Fruit fly (Drosophila melanogaster): Measurements from ENCODE around the gene CG42688.

CG42688 gene

DNA sequence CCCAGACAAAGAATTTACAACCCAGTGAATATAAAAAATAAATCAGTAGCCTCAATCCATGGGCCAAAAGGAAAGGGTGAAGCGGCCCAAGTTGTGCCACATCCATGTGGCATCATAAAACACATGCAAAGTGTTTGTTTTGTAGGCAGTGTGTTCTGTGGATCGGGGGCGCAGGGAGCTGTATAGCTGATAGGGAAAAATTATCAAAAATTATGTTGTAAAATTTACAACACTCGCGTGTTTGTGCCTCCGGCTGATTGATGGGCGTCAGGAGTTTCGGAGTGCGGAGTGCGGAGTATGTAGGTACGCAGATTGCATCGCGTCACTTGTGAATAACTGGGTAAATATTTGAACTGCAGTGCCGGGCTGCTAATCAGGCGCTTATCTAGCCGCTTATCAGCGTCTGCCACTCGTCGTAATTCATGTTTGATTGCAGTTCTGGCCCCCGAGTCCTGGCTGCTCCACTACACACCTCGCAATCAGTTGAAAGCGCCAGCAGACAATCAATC is 9.2 kb upstream of the CG42688 start (continued):
- TF ChIP-seq CG2875 (GFP tag; optimal IDR thresholded peaks at IDR 0.05) (peak; percentile 14), Pdp1 (GFP tag; optimal IDR thresholded peaks at IDR 0.05) (peak in 1 of 2 experiments; percentile 42), CG15479 (GFP tag; optimal IDR thresholded peaks at IDR 0.05) (peak; percentile 92), CG8281 (tag; optimal IDR thresholded peaks at IDR 0.05) (peak; percentile 53), CG4424 (GFP tag; optimal IDR thresholded peaks at IDR 0.05) (peak; percentile 13), CG4707 (GFP tag; optimal IDR thresholded peaks at IDR 0.05) (peak; percentile 8), CG13894 (tag; optimal IDR thresholded peaks at IDR 0.05) (peak; percentile 21), Kr (GFP tag; optimal IDR thresholded peaks at IDR 0.05) (peak; percentile 69), CG33557 (GFP tag; optimal IDR thresholded peaks at IDR 0.05) (peak; percentile 59), CoRest (tag; optimal IDR thresholded peaks at IDR 0.05) (peak; percentile 5), pb (GFP tag; optimal IDR thresholded peaks at IDR 0.05) (no peak), CG8089 (GFP tag; optimal IDR thresholded peaks at IDR 0.05) (peak; percentile 10), gsb-n (tag; optimal IDR thresholded peaks at IDR 0.05) (no peak), CG17829 (tag; optimal IDR thresholded peaks at IDR 0.05) (peak; percentile 30), Adf1 (GFP tag; IDR thresholded peaks at IDR 0.05) (no peak), CG9727 (GFP tag; optimal IDR thresholded peaks at IDR 0.05) (peak; percentile 45), CG7839 (tag; optimal IDR thresholded peaks at IDR 0.05) (peak; percentile 16), vnd (GFP tag; IDR thresholded peaks at IDR 0.05; ENCODE audit: partially characterized antibody) (0 out of 3 replicates have a peak, but pooled peaks have one; percentile 9), Hsf (GFP tag; optimal IDR thresholded peaks at IDR 0.05) (no peak), fd64A (GFP tag; optimal IDR thresholded peaks at IDR 0.05) (peak; percentile 74), sug (tag; optimal IDR thresholded peaks at IDR 0.05) (peak; percentile 17), cwo (GFP tag; optimal IDR thresholded peaks at IDR 0.05) (peak; percentile 56), ac (GFP tag; optimal IDR thresholded peaks at IDR 0.05) (peak; percentile 37), chm (GFP tag; IDR thresholded peaks at IDR 0.05) (peak; percentile 48; the same call in 1 of the 2 replicates), CG18599 (GFP tag; optimal IDR thresholded peaks at IDR 0.05) (peak; percentile 5), CG14710 (tag; optimal IDR thresholded peaks at IDR 0.05) (peak; percentile 18), CG18262 (tag; optimal IDR thresholded peaks at IDR 0.05) (peak; percentile 61), bigmax (GFP tag; optimal IDR thresholded peaks at IDR 0.05) (peak; percentile 1), kah (GFP tag; optimal IDR thresholded peaks at IDR 0.05) (peak; percentile 31), CG31441 (GFP tag; IDR thresholded peaks at IDR 0.05) (peak; percentile 73), CG4328 (GFP tag; optimal IDR thresholded peaks at IDR 0.05) (peak; percentile 42), CG1529 (GFP tag; optimal IDR thresholded peaks at IDR 0.05) (peak; percentile 15), ci (GFP tag; IDR thresholded peaks at IDR 0.05) (0 out of 3 replicates have a peak, but pooled peaks have one; percentile 27), CG18476 (GFP tag; optimal IDR thresholded peaks at IDR 0.05) (no peak), Spps (tag; optimal IDR thresholded peaks at IDR 0.05) (peak; percentile 38), CG5180 (GFP tag; optimal IDR thresholded peaks at IDR 0.05) (peak; percentile 64), CG10959 (GFP tag; IDR thresholded peaks at IDR 0.05) (no peak), lola (GFP tag; optimal IDR thresholded peaks at IDR 0.05) (peak in 1 of 3 experiments; percentile 13), dmrt99B (tag; optimal IDR thresholded peaks at IDR 0.05) (peak; percentile 45), CG13287 (GFP tag; IDR thresholded peaks at IDR 0.05; ENCODE audit: partially characterized antibody) (no peak), mirr (GFP tag; optimal IDR thresholded peaks at IDR 0.05) (peak; percentile 17), Dip3 (GFP tag; optimal IDR thresholded peaks at IDR 0.05) (no peak), CG15011 (GFP tag; optimal IDR thresholded peaks at IDR 0.05) (peak; percentile 46), ATbp (GFP tag; optimal IDR thresholded peaks at IDR 0.05) (peak; percentile 63), tgo (GFP tag; IDR thresholded peaks at IDR 0.05) (no peak), dm (GFP tag; optimal IDR thresholded peaks at IDR 0.05) (no peak), sd (tag; optimal IDR thresholded peaks at IDR 0.05) (peak; percentile 76), NfI (GFP tag; optimal IDR thresholded peaks at IDR 0.05) (no peak)

Data from whole organism, embryonic.